Fruit fly (Drosophila melanogaster) whole organism, embryonic: ENCODE data around the gene Enoph.

Experiments
- CG13287 ChIP-seq: fragments of 200-800 bp; sonication (Bioruptor generic); IDR thresholded peaks from 2 replicates; pipeline ENCODE4 v1.3.6; 2022; ENCODE audit warnings: missing biosample characterization, missing genetic modification characterization; ENCODE audit not compliant: partially characterized antibody
- CG17385 ChIP-seq: fragments of 200-800 bp; sonication (Bioruptor generic); optimal IDR thresholded peaks from 3 replicates; lab custom pipeline; 2018; ENCODE audit warnings: missing biosample characterization, mild to moderate bottlenecking, missing genetic modification characterization
- CG17568 ChIP-seq: fragments of 200-800 bp; sonication (Bioruptor generic); optimal IDR thresholded peaks from 2 replicates; lab custom pipeline; 2018; ENCODE audit warnings: missing biosample characterization, mild to moderate bottlenecking, missing genetic modification characterization, moderate library complexity
- CG2678 ChIP-seq: fragments of 200-800 bp; sonication (Bioruptor generic); optimal IDR thresholded peaks from 3 replicates; lab custom pipeline; 2019; ENCODE audit warnings: missing biosample characterization, mild to moderate bottlenecking, missing genetic modification characterization, moderate library complexity
- CG30431 ChIP-seq: fragments of 200-800 bp; sonication (Bioruptor generic); optimal IDR thresholded peaks from 2 replicates; lab custom pipeline; 2017; ENCODE audit warnings: missing biosample characterization, missing genetic modification characterization
- CG31388 ChIP-seq: fragments of 200-800 bp; sonication (Bioruptor generic); optimal IDR thresholded peaks from 2 replicates; lab custom pipeline; 2016; ENCODE audit warnings: missing biosample characterization, missing genetic modification characterization
- CG32767 ChIP-seq: fragments of 200-800 bp; sonication (Bioruptor generic); IDR thresholded peaks from 2 replicates; pipeline ENCODE4 v1.3.6; 2022; ENCODE audit warnings: missing biosample characterization, missing genetic modification characterization
- CG4730 ChIP-seq: fragments of 200-800 bp; sonication (Bioruptor generic); IDR thresholded peaks from 2 replicates; pipeline ENCODE4 v1.3.6; 2022; ENCODE audit warnings: missing biosample characterization, missing genetic modification characterization
- CG7372 ChIP-seq: fragments of 200-800 bp; sonication (Bioruptor generic); IDR thresholded peaks from 2 replicates; pipeline ENCODE4 v1.3.6; 2022; ENCODE audit warnings: missing biosample characterization, missing genetic modification characterization
- CG7786 ChIP-seq: fragments of 200-800 bp; sonication (Bioruptor generic); optimal IDR thresholded peaks from 2 replicates; lab custom pipeline; 2016; ENCODE audit warnings: missing biosample characterization, missing genetic modification characterization
- CG8765 ChIP-seq: fragments of 200-800 bp; sonication (Bioruptor generic); IDR thresholded peaks from 2 replicates; pipeline ENCODE4 v1.3.6; 2022; ENCODE audit warnings: missing biosample characterization, missing genetic modification characterization
- CG8924 ChIP-seq: fragments of 200-800 bp; optimal IDR thresholded peaks from 3 replicates; lab custom pipeline; 2019; ENCODE audit warnings: missing biosample characterization, mild to moderate bottlenecking, missing genetic modification characterization, moderate library complexity
- CG9215 ChIP-seq: fragments of 200-800 bp; sonication (Bioruptor generic); IDR thresholded peaks from 2 replicates; pipeline ENCODE4 v1.3.6; 2022; ENCODE audit warnings: missing biosample characterization, missing genetic modification characterization
- CG9817 ChIP-seq: fragments of 200-800 bp; sonication (Bioruptor generic); optimal IDR thresholded peaks from 2 replicates; lab custom pipeline; 2018; ENCODE audit warnings: missing biosample characterization, mild to moderate bottlenecking, missing genetic modification characterization, moderate library complexity
- CoRest ChIP-seq: fragments of 200-800 bp; sonication (Bioruptor generic); optimal IDR thresholded peaks from 3 replicates; lab custom pipeline; 2018; ENCODE audit warnings: missing biosample characterization, mild to moderate bottlenecking, missing genetic modification characterization, moderate library complexity
- D19B ChIP-seq: fragments of 200-800 bp; sonication (Bioruptor generic); optimal IDR thresholded peaks from 2 replicates; lab custom pipeline; 2017; ENCODE audit warnings: missing biosample characterization, mild to moderate bottlenecking, missing genetic modification characterization
- Dad ChIP-seq: fragments of 200-800 bp; sonication (Bioruptor generic); optimal IDR thresholded peaks from 3 replicates; lab custom pipeline; 2016; ENCODE audit warnings: missing biosample characterization, missing genetic modification characterization
- Dip3 ChIP-seq: fragments of 200-800 bp; sonication (Bioruptor generic); optimal IDR thresholded peaks from 3 replicates; lab custom pipeline; 2016; ENCODE audit warnings: missing biosample characterization, missing genetic modification characterization
- Dref ChIP-seq: fragments of 200-800 bp; sonication (Bioruptor generic); IDR thresholded peaks from 2 replicates; pipeline ENCODE4 v1.3.6; 2022; ENCODE audit warnings: missing biosample characterization, missing genetic modification characterization
- Drgx ChIP-seq: fragments of 200-800 bp; sonication (Bioruptor generic); IDR thresholded peaks from 2 replicates; pipeline ENCODE4 v1.3.6; 2022; ENCODE audit warnings: missing biosample characterization, missing genetic modification characterization
- HLH4C ChIP-seq: fragments of 200-800 bp; sonication (Bioruptor generic); IDR thresholded peaks from 3 replicates; pipeline ENCODE4 v1.3.6; 2022; ENCODE audit warnings: missing biosample characterization, missing genetic modification characterization; ENCODE audit not compliant: partially characterized antibody
- Hey ChIP-seq: fragments of 200-800 bp; sonication (Bioruptor generic); optimal IDR thresholded peaks from 3 replicates; lab custom pipeline; 2018; ENCODE audit warnings: missing biosample characterization, mild to moderate bottlenecking, missing genetic modification characterization
- Kr ChIP-seq: fragments of 200-800 bp; sonication (Bioruptor generic); optimal IDR thresholded peaks from 2 replicates; lab custom pipeline; 2017; ENCODE audit warnings: missing biosample characterization, mild to moderate bottlenecking, missing genetic modification characterization
- MBD-R2 ChIP-seq: fragments of 200-800 bp; sonication (Bioruptor generic); IDR thresholded peaks from 2 replicates; pipeline ENCODE4 v1.3.6; 2022; ENCODE audit warnings: missing biosample characterization, missing genetic modification characterization
- Med ChIP-seq: fragments of 200-800 bp; sonication (Bioruptor generic); peaks from one replicate; lab custom pipeline; 2016; ENCODE audit warnings: missing biosample characterization, missing genetic modification characterization, mild to moderate bottlenecking, inconsistent platforms, moderate library complexity
- Myb ChIP-seq: fragments of 200-800 bp; sonication (Bioruptor generic); optimal IDR thresholded peaks from 2 replicates; lab custom pipeline; 2016; ENCODE audit warnings: missing biosample characterization, missing genetic modification characterization
- Nf-YB ChIP-seq: fragments of 200-800 bp; sonication (Bioruptor generic); optimal IDR thresholded peaks from 3 replicates; lab custom pipeline; 2019; ENCODE audit warnings: missing biosample characterization, mild to moderate bottlenecking, missing genetic modification characterization, moderate library complexity
- Nf-YC ChIP-seq: fragments of 200-800 bp; optimal IDR thresholded peaks from 3 replicates; lab custom pipeline; 2019; ENCODE audit warnings: missing biosample characterization, mild to moderate bottlenecking, missing genetic modification characterization, moderate library complexity
- Poxn ChIP-seq: fragments of 200-800 bp; sonication (Bioruptor generic); IDR thresholded peaks from 2 replicates; pipeline ENCODE4 v1.3.6; 2022; ENCODE audit warnings: missing biosample characterization, missing genetic modification characterization
- amos ChIP-seq: fragments of 200-800 bp; sonication (Bioruptor generic); IDR thresholded peaks from 2 replicates; pipeline ENCODE4 v1.3.6; 2022; ENCODE audit warnings: missing biosample characterization, missing genetic modification characterization; ENCODE audit not compliant: partially characterized antibody
- ase ChIP-seq: fragments of 200-800 bp; sonication (Bioruptor generic); IDR thresholded peaks from 3 replicates; pipeline ENCODE4 v1.3.6; 2022; ENCODE audit warnings: missing biosample characterization, missing genetic modification characterization
- danr ChIP-seq: fragments of 200-800 bp; sonication (Bioruptor generic); IDR thresholded peaks from 2 replicates; pipeline ENCODE4 v1.3.6; 2022; ENCODE audit warnings: missing biosample characterization, missing genetic modification characterization
- dysf ChIP-seq: fragments of 200-800 bp; sonication (Bioruptor generic); IDR thresholded peaks from 3 replicates; pipeline ENCODE4 v1.3.6; 2022; ENCODE audit warnings: missing biosample characterization, missing genetic modification characterization
- fd96Cb ChIP-seq: fragments of 200-800 bp; sonication (Bioruptor generic); optimal IDR thresholded peaks from 2 replicates; lab custom pipeline; 2018; ENCODE audit warnings: missing biosample characterization, mild to moderate bottlenecking, missing genetic modification characterization, moderate library complexity
- fu2 ChIP-seq: fragments of 200-800 bp; sonication (Bioruptor generic); optimal IDR thresholded peaks from 2 replicates; lab custom pipeline; 2016; ENCODE audit warnings: missing biosample characterization, missing genetic modification characterization
- grau ChIP-seq: fragments of 200-800 bp; optimal IDR thresholded peaks from 3 replicates; lab custom pipeline; 2019; ENCODE audit warnings: missing biosample characterization, mild to moderate bottlenecking, missing genetic modification characterization, moderate library complexity
- ham ChIP-seq: fragments of 200-800 bp; sonication (Bioruptor generic); IDR thresholded peaks from 2 replicates; pipeline ENCODE4 v1.3.6; 2022; ENCODE audit warnings: missing biosample characterization, missing genetic modification characterization
- hb ChIP-seq: fragments of 200-800 bp; sonication (Bioruptor generic); IDR thresholded peaks from 3 replicates; pipeline ENCODE4 v1.3.6; 2022; ENCODE audit warnings: missing biosample characterization, missing genetic modification characterization; ENCODE audit not compliant: partially characterized antibody
- hkb ChIP-seq, 2 experiments: fragments of 200-800 bp in 1 of 2; fragments of >200 bp in 1 of 2; sonication (Bioruptor generic) in 1 of 2; IDR thresholded peaks in 1 of 2; optimal IDR thresholded peaks in 1 of 2; 2 replicates each; pipeline versions ENCODE4 v1.3.6 to Lab custom; 2017 to 2022; ENCODE audit warnings: missing biosample characterization in 1 of 2, missing genetic modification characterization in 1 of 2
- mld ChIP-seq: fragments of 200-800 bp; sonication (Bioruptor generic); IDR thresholded peaks from 3 replicates; pipeline ENCODE4 v1.3.6; 2022; ENCODE audit warnings: missing biosample characterization, missing genetic modification characterization; ENCODE audit not compliant: partially characterized antibody
- nerfin-2 ChIP-seq: fragments of 200-800 bp; sonication (Bioruptor generic); IDR thresholded peaks from 2 replicates; pipeline ENCODE4 v1.3.6; 2022; ENCODE audit warnings: missing biosample characterization, missing genetic modification characterization; ENCODE audit not compliant: partially characterized antibody
- nom ChIP-seq: fragments of 200-800 bp; sonication (Bioruptor generic); optimal IDR thresholded peaks from 2 replicates; lab custom pipeline; 2017; ENCODE audit warnings: missing biosample characterization, missing genetic modification characterization, mild to moderate bottlenecking, moderate library complexity, missing genetic modification reagents
- phol ChIP-seq: fragments of 200-800 bp; sonication (Bioruptor generic); optimal IDR thresholded peaks from 3 replicates; lab custom pipeline; 2018; ENCODE audit warnings: missing biosample characterization, mild to moderate bottlenecking, missing genetic modification characterization, moderate library complexity
- prd ChIP-seq, 3 experiments: fragments of >200 bp in 2 of 3; fragments of 200-800 bp in 1 of 3; sonication (Bioruptor generic) in 1 of 3; optimal IDR thresholded peaks in 2 of 3; IDR thresholded peaks in 1 of 3; 2 replicates in 2 of 3; 3 replicates in 1 of 3; pipeline versions ENCODE4 v1.3.6 to Lab custom; 2017 to 2022; ENCODE audit warnings: missing biosample characterization in 1 of 3, missing genetic modification characterization in 1 of 3
- salm ChIP-seq: fragments of 200-800 bp; sonication (Bioruptor generic); optimal IDR thresholded peaks from 2 replicates; lab custom pipeline; 2018; ENCODE audit warnings: missing biosample characterization, mild to moderate bottlenecking, missing genetic modification characterization
- shn ChIP-seq: fragments of 200-800 bp; sonication (Bioruptor generic); optimal IDR thresholded peaks from 3 replicates; lab custom pipeline; 2016; ENCODE audit warnings: missing biosample characterization, missing genetic modification characterization
- sima ChIP-seq: fragments of 200-800 bp; sonication (Bioruptor generic); optimal IDR thresholded peaks from 2 replicates; lab custom pipeline; 2016; ENCODE audit warnings: missing biosample characterization, missing genetic modification characterization
- wek ChIP-seq: fragments of 200-800 bp; sonication (Bioruptor generic); optimal IDR thresholded peaks from 3 replicates; lab custom pipeline; 2018; ENCODE audit warnings: missing biosample characterization, mild to moderate bottlenecking, missing genetic modification characterization, moderate library complexity
- zf30C ChIP-seq: fragments of 200-800 bp; sonication (Bioruptor generic); optimal IDR thresholded peaks from 3 replicates; lab custom pipeline; 2018; ENCODE audit warnings: missing biosample characterization, mild to moderate bottlenecking, missing genetic modification characterization

Enoph gene

DNA sequence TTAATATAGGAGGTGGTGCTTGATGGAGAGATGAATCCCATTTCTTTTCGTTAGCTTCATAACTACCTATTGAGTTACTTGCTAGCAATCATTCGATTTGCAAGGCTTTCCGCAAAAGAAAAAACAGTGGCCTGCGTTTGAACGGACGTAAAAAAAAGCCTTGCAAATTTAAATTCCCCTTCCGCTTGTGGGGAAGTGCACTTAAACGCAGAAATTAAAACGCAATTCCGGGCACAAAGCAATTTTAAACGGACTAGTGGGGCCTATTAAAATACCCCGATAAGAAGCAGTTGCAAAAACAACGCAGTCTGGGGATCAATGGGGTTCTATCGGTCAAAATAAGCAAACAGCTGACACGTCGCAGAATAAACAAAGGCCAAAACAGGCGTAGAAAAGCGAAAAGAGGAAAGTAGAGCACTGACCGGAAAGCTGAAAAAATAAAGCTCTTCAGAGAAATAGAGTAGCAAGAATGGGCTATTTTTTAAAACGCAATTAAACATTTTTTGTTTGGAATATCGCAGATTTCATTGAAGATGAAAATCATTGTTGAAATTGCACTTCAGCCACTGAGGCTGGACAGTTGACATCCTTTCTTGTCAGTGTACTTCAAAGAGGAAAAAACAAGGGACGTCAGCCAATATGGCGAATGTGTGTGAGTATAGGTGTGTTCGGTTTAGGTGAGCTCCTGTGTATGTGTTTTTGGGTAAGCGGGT is 5.8 kb downstream of the Enoph start (continued):
- no peak for TF ChIP-seq CG17568
- no peak for TF ChIP-seq D19B
- TF ChIP-seq hb (GFP tag; lab: Robert Waterston, UW), result no peak
- no peak for TF ChIP-seq CG13287
- TF ChIP-seq amos (GFP tag; lab: Robert Waterston, UW), result no peak
- no peak for TF ChIP-seq dysf (GFP tag; lab: Robert Waterston, UW)
- peak; percentile 5 for TF ChIP-seq Dip3 (GFP tag; lab: Kevin White, UChicago)
- TF ChIP-seq nerfin-2 (GFP tag; lab: Robert Waterston, UW), result no peak
- peak; percentile 46 for TF ChIP-seq Med (GFP tag; lab: Kevin White, UChicago)
- no peak for TF ChIP-seq Myb (GFP tag; lab: Kevin White, UChicago)
- no peak for TF ChIP-seq Kr (GFP tag; lab: Kevin White, UChicago)
- peak; percentile 46 for TF ChIP-seq Drgx (GFP tag; lab: Robert Waterston, UW)
- TF ChIP-seq CG17385 (GFP tag; lab: Kevin White, UChicago), result no peak
- TF ChIP-seq CG8765 (GFP tag; lab: Robert Waterston, UW), result no peak
- TF ChIP-seq Dref (GFP tag; lab: Robert Waterston, UW), result no peak
- no peak for TF ChIP-seq CG9215 (GFP tag; lab: Robert Waterston, UW)
- TF ChIP-seq CoRest (tag; lab: Kevin White, UChicago), result no peak
- TF ChIP-seq shn, result peak; percentile 9
- TF ChIP-seq phol (tag; lab: Kevin White, UChicago), result peak; percentile 72
- no peak for TF ChIP-seq CG30431
- TF ChIP-seq fd96Cb, result no peak
- no peak for TF ChIP-seq CG32767
- TF ChIP-seq grau (tag; lab: Kevin White, UChicago), result no peak
- no peak for TF ChIP-seq ham (GFP tag; lab: Robert Waterston, UW)
- no peak for TF ChIP-seq danr (GFP tag; lab: Robert Waterston, UW)
- no peak for TF ChIP-seq CG9817 (tag; lab: Kevin White, UChicago)
- TF ChIP-seq nom (GFP tag; lab: Kevin White, UChicago), result peak; percentile 7
- no peak for TF ChIP-seq CG2678 (tag; lab: Kevin White, UChicago)
- TF ChIP-seq wek (GFP tag; lab: Kevin White, UChicago), result no peak
- no peak for TF ChIP-seq Nf-YC (tag; lab: Kevin White, UChicago)
- no peak for TF ChIP-seq HLH4C (GFP tag; lab: Robert Waterston, UW)
- TF ChIP-seq sima (GFP tag; lab: Kevin White, UChicago), result no peak
- no peak for TF ChIP-seq CG31388
- peak; percentile 63 for TF ChIP-seq zf30C (GFP tag; lab: Kevin White, UChicago)
- TF ChIP-seq CG4730 (GFP tag; lab: Robert Waterston, UW), result no peak
- TF ChIP-seq fu2 (GFP tag; lab: Kevin White, UChicago), result no peak
- TF ChIP-seq prd (optimal IDR thresholded peaks at IDR 0.05; lab: Kevin White, UChicago), result no peak
- peak; percentile 21; the same call in 1 of the 3 replicates for TF ChIP-seq prd (GFP tag; IDR thresholded peaks at IDR 0.05; lab: Robert Waterston, UW)
- TF ChIP-seq MBD-R2, result no peak
- TF ChIP-seq ase (GFP tag; lab: Robert Waterston, UW), result no peak
- no peak for TF ChIP-seq salm (tag; lab: Kevin White, UChicago)
- no peak for TF ChIP-seq mld (GFP tag; lab: Robert Waterston, UW)
- TF ChIP-seq CG7372 (GFP tag; lab: Robert Waterston, UW), result no peak
- TF ChIP-seq CG7786, result peak; percentile 22
- TF ChIP-seq Hey, result no peak
- TF ChIP-seq Poxn (GFP tag; lab: Robert Waterston, UW), result no peak
- no peak for TF ChIP-seq CG8924 (tag; lab: Kevin White, UChicago)
- no peak for TF ChIP-seq hkb (optimal IDR thresholded peaks at IDR 0.05; lab: Kevin White, UChicago)
- peak; percentile 34; the same call in 1 of the 2 replicates for TF ChIP-seq hkb (GFP tag; IDR thresholded peaks at IDR 0.05; lab: Robert Waterston, UW)
- no peak for TF ChIP-seq Dad (GFP tag; lab: Kevin White, UChicago)
- TF ChIP-seq Nf-YB (GFP tag; lab: Kevin White, UChicago), result no peak
